Fruit fly (Drosophila melanogaster): ENCODE measurements around the gene Aps.

The Aps gene

DNA sequence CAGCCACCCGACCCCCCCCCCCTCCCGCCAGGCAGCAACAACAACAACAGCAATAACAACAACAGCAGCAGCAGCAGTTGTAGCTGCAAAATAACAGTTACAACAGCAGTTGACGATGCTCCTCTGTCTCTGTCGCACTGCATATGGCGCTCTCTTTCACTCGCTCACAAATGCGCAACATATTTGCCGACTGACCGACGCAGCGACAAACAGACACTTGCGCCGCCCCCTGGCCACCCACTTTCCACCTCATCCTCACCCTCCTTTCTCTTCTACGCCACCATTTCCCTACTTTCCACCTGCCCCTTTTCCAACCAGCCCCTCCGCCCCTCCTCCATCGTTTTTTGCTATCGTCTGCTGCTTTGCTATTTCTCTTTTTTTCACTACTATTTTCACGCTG is 44.9 kb downstream of the Aps start:
- TF ChIP-seq CG8478 (optimal IDR thresholded peaks at IDR 0.05) (no peak), usp (GFP tag; optimal IDR thresholded peaks at IDR 0.05) (no peak), Dll (optimal IDR thresholded peaks at IDR 0.05) (no peak), psq (optimal IDR thresholded peaks at IDR 0.05) (no peak), pan (optimal IDR thresholded peaks at IDR 0.05) (no peak), EcR (GFP tag; optimal IDR thresholded peaks at IDR 0.05) (no peak)

DNA sequence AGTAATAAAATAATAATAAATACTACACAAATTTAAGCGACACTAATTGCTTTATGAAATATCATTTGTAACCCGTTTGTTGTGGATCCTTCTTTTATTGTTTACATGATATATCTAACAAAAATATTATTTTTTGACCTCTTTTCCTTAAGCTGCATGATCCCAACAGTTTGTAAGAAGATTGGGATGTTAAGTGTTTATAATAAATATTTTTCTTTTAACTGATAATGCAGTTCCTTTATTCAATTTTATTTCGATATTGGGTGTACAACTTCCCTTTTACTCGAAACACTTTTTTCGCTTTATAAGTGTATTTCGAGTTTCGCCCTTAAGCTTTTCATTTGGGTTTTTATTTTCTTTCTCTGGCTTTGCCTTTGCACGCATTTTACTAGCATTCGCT is 45.3 kb downstream of the Aps start:
- TF ChIP-seq EcR (GFP tag; optimal IDR thresholded peaks at IDR 0.05) (no peak), CG8478 (optimal IDR thresholded peaks at IDR 0.05) (no peak), usp (GFP tag; optimal IDR thresholded peaks at IDR 0.05) (no peak), pan (optimal IDR thresholded peaks at IDR 0.05) (no peak), Dll (optimal IDR thresholded peaks at IDR 0.05) (no peak), psq (optimal IDR thresholded peaks at IDR 0.05) (no peak)

DNA sequence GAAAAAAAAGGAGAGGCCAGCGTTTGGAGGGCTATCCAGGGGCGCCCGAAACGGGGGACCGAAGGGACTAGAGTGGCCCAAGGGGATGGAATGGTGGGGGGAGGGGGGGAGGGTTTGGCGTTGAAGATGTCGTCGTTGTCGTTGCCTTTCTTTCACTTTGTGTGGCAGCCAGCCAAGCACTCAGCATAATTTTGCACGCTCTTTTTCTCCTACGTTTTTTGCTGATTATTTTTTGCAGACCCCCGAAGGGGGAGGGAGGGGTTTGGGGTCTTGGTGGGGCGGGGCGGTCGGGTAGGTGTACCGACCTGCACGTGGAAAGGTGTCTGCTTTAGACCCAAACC is 45.8 kb downstream of the Aps start:
- TF ChIP-seq pan (optimal IDR thresholded peaks at IDR 0.05) (no peak), Dll (optimal IDR thresholded peaks at IDR 0.05) (no peak), CG8478 (optimal IDR thresholded peaks at IDR 0.05) (no peak), EcR (GFP tag; optimal IDR thresholded peaks at IDR 0.05) (peak in 1 of 2 experiments; percentile 19)

DNA sequence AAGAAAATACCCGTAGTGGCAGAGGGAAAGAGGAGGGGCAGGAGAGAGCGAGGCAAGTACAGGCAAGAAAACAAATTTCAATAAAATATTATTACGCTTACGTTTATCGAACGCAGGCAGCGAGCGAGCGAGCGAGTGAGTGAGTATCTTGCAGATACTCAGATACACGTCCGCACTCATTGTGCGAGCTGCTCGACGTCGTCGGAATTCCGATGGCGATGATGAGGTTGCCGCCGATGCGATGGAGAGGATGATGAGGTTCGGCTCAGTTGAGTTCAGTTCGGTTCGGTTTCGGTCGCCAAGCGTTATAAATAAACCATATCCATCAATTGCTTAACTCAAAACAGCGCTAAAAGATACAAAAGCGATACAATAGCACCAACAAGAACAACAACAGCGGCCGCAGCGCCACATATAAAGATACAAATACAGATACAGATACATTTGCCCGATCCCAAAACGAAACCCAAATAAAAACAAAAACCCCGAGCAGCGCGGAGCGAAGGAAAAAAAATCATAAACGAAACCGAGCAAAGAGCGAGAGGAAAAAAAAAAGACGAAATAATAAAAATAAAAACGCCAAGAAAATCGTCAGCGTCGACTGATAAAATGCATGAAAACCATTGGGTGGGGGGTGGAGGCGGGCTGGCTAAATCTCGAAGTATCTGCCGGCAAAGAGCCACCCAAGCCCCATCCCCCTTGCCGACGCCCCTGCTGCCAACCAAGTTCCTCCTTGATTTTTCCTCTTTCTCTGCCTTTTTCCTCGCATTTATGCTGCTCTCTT is 46.4 kb downstream of the Aps start:
- TF ChIP-seq EcR (GFP tag; optimal IDR thresholded peaks at IDR 0.05) (peak in 1 of 2 experiments; percentile 22), psq (optimal IDR thresholded peaks at IDR 0.05) (no peak), pan (optimal IDR thresholded peaks at IDR 0.05) (no peak), Dll (optimal IDR thresholded peaks at IDR 0.05) (no peak), usp (GFP tag; optimal IDR thresholded peaks at IDR 0.05) (no peak), CG8478 (optimal IDR thresholded peaks at IDR 0.05) (no peak)

DNA sequence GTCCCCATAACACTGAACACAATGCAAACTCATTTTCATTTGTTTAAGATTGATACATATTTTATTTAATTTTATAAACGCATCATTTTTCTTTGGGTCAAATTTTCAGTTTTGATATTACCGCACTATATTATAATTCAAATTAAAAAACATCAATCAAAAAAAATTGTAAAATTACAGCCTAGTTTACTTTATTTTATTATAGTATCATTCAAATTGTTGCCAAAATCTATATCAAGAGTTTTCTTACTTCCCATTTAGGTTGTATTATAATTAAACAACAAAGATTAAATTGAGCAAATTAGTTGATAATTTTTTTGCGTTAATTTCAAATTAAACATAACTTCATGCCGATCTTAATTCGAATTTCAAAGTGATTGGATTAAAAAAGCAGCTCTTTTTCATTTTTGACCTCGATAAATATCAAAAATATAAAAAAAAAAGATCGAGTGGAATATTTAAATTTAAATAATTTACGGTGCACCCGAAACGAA is 47.0 kb downstream of the Aps start:
- TF ChIP-seq usp (GFP tag; optimal IDR thresholded peaks at IDR 0.05) (no peak), pan (optimal IDR thresholded peaks at IDR 0.05) (no peak), EcR (GFP tag; optimal IDR thresholded peaks at IDR 0.05) (no peak), CG8478 (optimal IDR thresholded peaks at IDR 0.05) (no peak), psq (optimal IDR thresholded peaks at IDR 0.05) (no peak), Dll (optimal IDR thresholded peaks at IDR 0.05) (no peak)

DNA sequence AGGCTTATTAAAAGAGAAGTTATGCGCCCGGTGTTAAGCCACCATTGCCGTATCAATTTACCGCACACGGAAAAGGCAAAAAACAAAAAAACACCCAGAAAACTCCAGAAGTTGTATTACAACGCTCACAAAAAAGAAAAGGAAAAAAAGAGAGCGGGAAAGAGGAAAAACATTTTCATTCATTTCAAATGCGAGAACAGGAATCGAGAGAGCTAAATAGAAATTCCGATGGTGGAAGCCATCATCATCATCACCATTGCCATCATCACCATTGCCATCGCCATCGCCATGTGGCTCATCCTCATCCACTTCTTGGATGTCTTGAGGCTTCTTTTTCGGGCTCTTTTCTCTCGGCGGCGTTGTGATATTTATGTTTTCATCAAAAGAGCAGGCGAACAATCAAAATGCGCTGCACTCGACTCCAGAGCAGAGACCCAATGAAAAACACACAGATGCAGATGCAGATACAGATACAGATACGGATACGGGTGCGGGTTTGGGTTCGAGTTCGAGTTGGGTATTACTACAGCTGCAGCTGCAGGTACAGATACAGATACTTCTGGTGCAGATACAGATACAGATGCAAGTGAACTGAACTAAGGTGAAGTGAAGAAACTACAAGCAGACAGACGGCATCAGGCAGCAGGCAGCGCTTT is 47.7 kb downstream of the Aps start:
- TF ChIP-seq Dll (optimal IDR thresholded peaks at IDR 0.05) (no peak), EcR (GFP tag; optimal IDR thresholded peaks at IDR 0.05) (peak in 1 of 2 experiments; percentile 63)

DNA sequence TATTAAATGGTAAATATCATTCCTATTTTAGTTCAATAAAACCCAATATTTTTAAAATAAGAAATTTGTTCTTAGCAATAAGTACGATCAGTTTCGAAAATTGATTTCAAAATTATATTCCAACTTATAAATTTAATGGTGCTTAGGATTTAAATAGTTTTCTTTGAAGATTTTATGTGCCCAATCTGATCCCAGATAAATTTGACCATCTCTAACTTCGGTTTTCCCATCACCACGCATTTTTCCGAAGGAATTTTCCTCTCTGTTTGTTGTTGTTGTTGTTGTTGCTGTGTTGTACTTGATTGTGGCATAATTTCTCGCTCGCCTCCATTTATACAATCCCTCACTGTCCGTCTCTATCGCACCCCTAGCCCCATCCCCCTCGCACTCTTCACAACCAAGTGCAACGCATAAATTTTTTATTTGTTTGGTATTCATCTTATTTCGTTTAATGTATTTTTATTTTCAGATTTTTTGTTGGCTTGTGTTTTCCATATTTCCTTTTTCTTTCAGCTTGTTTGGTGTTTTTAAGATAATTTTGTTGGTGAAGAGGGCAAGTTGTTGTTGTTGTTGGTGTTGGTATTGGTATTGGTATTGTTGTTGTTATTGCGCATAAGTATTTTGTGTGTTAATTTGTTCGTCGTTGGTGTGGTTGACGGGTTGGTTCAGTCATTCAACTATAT is 49.2 kb downstream of the Aps start:
- TF ChIP-seq EcR (GFP tag; optimal IDR thresholded peaks at IDR 0.05) (no peak), pan (optimal IDR thresholded peaks at IDR 0.05) (no peak), usp (GFP tag; optimal IDR thresholded peaks at IDR 0.05) (no peak), CG8478 (optimal IDR thresholded peaks at IDR 0.05) (no peak), psq (optimal IDR thresholded peaks at IDR 0.05) (no peak), Dll (optimal IDR thresholded peaks at IDR 0.05) (no peak)

DNA sequence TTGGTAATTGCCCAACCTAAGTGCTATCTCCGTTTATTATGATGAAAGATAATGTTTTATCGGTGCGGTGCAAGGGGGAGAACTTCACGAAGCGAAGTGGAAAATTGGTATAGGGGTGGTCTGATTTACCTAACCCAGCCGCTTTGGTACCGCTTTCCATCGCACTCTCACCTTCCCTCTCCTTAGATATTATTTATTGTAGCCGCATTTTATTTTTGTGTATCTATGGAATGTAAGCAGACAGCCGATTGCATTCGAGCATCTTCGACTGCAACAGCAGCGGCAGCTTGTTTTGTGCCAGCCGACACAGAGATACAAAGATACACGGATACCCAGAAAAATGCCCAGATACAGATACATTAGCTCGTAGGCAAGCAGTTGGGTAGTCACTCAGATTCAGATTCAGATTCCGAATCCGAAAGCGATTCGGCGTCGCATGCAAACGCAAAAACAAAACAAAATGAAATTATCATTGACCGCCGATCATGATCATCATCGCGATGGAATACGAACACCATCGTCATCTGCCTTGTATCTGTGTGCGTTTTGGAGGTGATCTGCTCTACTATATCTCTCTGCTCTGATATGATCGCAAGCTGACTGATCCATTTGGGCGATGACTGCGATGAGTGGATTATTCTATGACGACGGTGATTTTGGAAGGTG is 50.1 kb downstream of the Aps start:
- TF ChIP-seq EcR (GFP tag; optimal IDR thresholded peaks at IDR 0.05), result no peak
- TF ChIP-seq psq (optimal IDR thresholded peaks at IDR 0.05), result no peak
- TF ChIP-seq Dll (optimal IDR thresholded peaks at IDR 0.05), result no peak
- no peak for TF ChIP-seq usp (GFP tag; optimal IDR thresholded peaks at IDR 0.05)
- TF ChIP-seq pan (optimal IDR thresholded peaks at IDR 0.05), result no peak
- TF ChIP-seq CG8478 (optimal IDR thresholded peaks at IDR 0.05), result no peak

DNA sequence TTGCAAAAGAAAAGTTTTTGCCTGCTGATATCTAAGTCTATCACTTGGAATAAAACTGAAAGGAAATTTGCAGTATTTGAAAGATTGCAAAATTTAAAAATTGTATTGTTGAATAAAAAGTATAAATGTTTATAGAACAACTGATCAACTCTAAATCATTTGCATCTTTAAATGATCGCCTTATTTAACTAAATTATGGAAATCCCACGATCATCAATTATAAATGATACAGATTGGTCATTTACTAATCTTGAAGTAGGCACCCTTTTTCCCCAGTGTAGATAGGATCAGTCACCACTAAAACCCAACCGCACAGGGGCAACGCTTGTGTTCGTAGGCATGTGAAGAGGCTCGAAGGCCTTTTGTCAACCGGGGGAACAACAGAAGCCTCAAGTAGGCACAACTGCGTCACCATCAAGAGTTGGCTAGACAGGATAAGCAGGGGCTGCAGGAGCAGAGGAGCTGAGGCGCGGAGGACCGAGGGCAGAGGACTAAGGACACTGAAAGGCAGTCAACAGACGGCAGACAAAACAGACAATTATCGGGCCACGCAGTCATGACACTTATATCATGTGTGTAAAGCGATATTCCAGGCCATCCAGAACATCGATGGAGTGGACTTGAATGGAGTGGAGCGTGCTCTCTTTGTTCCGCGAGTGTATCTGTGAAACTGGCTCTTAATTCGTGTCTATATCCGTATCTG is 51.0 kb downstream of the Aps start:
- TF ChIP-seq usp (GFP tag; optimal IDR thresholded peaks at IDR 0.05) (no peak), pan (optimal IDR thresholded peaks at IDR 0.05) (peak; percentile 26), EcR (GFP tag; optimal IDR thresholded peaks at IDR 0.05) (no peak), psq (optimal IDR thresholded peaks at IDR 0.05) (no peak), Dll (optimal IDR thresholded peaks at IDR 0.05) (no peak), CG8478 (optimal IDR thresholded peaks at IDR 0.05) (no peak)

DNA sequence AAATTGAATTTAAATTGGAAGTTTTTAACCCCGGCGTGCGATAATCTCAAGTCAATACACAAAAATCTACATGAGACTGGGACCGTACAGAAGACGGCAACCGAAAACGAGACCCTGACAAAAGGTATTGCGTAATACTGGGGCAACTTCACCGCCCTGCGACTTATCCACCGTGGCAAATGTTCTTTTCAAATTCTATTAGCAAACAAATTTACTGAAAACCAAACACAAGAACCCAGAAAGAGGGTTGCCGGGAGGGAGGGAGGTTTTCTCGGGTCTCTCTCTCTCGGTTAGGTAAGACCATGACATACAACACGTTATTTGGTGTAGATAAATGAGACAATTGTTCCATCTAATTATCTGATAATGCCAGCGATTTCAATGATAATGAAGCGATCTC is 53.2 kb downstream of the Aps start:
- TF ChIP-seq psq (optimal IDR thresholded peaks at IDR 0.05) (no peak), EcR (GFP tag; optimal IDR thresholded peaks at IDR 0.05) (no peak), pan (optimal IDR thresholded peaks at IDR 0.05) (no peak), CG8478 (optimal IDR thresholded peaks at IDR 0.05) (no peak), Dll (optimal IDR thresholded peaks at IDR 0.05) (no peak), usp (GFP tag; optimal IDR thresholded peaks at IDR 0.05) (no peak)

Measured in whole organism.